Fruit fly (Drosophila melanogaster): ENCODE data around the gene Plc21C.

dm6 chr2L:290373-290772 lies 15.4 kb upstream of the Plc21C start:
- TF ChIP-seq ttk (optimal IDR thresholded peaks at IDR 0.05), result no peak
- TF ChIP-seq psq (optimal IDR thresholded peaks at IDR 0.05), result no peak
- no peak for TF ChIP-seq Sin3A (optimal IDR thresholded peaks at IDR 0.05)
- TF ChIP-seq h (optimal IDR thresholded peaks at IDR 0.05), result no peak
- TF ChIP-seq Myc (optimal IDR thresholded peaks at IDR 0.05), result no peak
- no peak for TF ChIP-seq insv (optimal IDR thresholded peaks at IDR 0.05)
